ENCODE assay signal across 2 fruit fly cellular contexts in the genomic region with DNA sequence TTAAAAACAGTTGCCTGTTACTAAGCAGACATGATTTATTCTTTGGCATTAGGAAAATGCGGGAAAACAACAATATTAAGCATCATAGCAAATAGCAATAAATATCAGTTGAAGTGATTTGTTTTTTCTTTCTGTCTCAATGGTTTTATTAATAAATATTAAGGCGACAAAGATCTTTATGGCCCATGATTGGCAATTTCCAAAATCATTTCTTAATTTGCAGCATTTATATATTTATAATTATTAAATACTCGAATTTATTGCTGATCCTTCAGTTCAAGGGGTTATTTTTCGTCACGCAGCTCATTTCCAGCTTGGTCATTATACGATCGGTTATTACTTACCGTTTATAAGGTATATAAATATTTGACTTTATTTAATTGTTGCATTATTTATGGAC.
TF ChIP-seq lines count a peak whose summit lies in the region.

No protein-coding gene starts in this region.

- no peak for TF ChIP-seq CTCF in whole organism, embryonic (GFP tag; optimal IDR thresholded peaks at IDR 0.05; lab: Kevin White, UChicago)

TF ChIP-seq in whole organism, embryonic, 481 proteins besides CTCF, POLR2A, EP300 and RAD21:
- TF ChIP-seq CG18619 (GFP tag; optimal IDR thresholded peaks at IDR 0.05; lab: Kevin White, UChicago) (no peak), CG4404 (GFP tag; IDR thresholded peaks at IDR 0.05; lab: Robert Waterston, UW) (no peak), fd3F (GFP tag; optimal IDR thresholded peaks at IDR 0.05; lab: Kevin White, UChicago) (no peak), D19A (tag; optimal IDR thresholded peaks at IDR 0.05; lab: Kevin White, UChicago) (no peak), CG32772 (GFP tag; IDR thresholded peaks at IDR 0.05; lab: Robert Waterston, UW) (no peak), exex (tag; optimal IDR thresholded peaks at IDR 0.05; lab: Kevin White, UChicago) (peak; percentile 96), CG8290 (GFP tag; optimal IDR thresholded peaks at IDR 0.05; lab: Kevin White, UChicago) (no peak), CG8290 (tag; optimal IDR thresholded peaks at IDR 0.05; lab: Kevin White, UChicago) (no peak)

TF ChIP-seq in whole organism, wandering third instar larva, 38 proteins besides CTCF, POLR2A, EP300 and RAD21:
- TF ChIP-seq CrebA (GFP tag; optimal IDR thresholded peaks at IDR 0.05; lab: Kevin White, UChicago; ENCODE audit: borderline replicate concordance): peak; percentile 23
- TF ChIP-seq dsf (GFP tag; optimal IDR thresholded peaks at IDR 0.05; lab: Kevin White, UChicago; ENCODE audit: borderline replicate concordance): no peak
